Fruit fly (Drosophila melanogaster) whole organism, embryonic: ENCODE data around the gene Lim3.

Experiments used
- Abd-B ChIP-seq: fragments of 200-800 bp; sonication (Bioruptor generic); optimal IDR thresholded peaks from 2 replicates; lab custom pipeline; 2018; ENCODE audit warnings: missing biosample characterization, mild to moderate bottlenecking, missing genetic modification characterization, moderate library complexity
- CG10274 ChIP-seq: fragments of 200-800 bp; sonication (Bioruptor generic); optimal IDR thresholded peaks from 3 replicates; lab custom pipeline; 2017; ENCODE audit warnings: missing biosample characterization, mild to moderate bottlenecking, missing genetic modification characterization
- CG10959 ChIP-seq: fragments of 200-800 bp; sonication (Bioruptor generic); IDR thresholded peaks from 2 replicates; pipeline ENCODE4 v1.3.6; 2022; ENCODE audit warnings: missing biosample characterization, missing genetic modification characterization
- CG11723 ChIP-seq: fragments of 200-800 bp; sonication (Bioruptor generic); optimal IDR thresholded peaks from 2 replicates; lab custom pipeline; 2017; ENCODE audit warnings: missing biosample characterization, mild to moderate bottlenecking, missing genetic modification characterization
- CG12071 ChIP-seq: fragments of 200-800 bp; sonication (Bioruptor generic); optimal IDR thresholded peaks from 3 replicates; lab custom pipeline; 2018; ENCODE audit warnings: missing biosample characterization, mild to moderate bottlenecking, missing genetic modification characterization
- CG14441 ChIP-seq: fragments of 200-800 bp; sonication (Bioruptor generic); IDR thresholded peaks from 2 replicates; pipeline ENCODE4 v1.3.6; 2022; ENCODE audit warnings: missing biosample characterization, missing genetic modification characterization
- CG14965 ChIP-seq: fragments of 200-800 bp; sonication (Bioruptor generic); optimal IDR thresholded peaks from 2 replicates; lab custom pipeline; 2016; ENCODE audit warnings: missing biosample characterization, missing genetic modification characterization, borderline replicate concordance
- CG15011 ChIP-seq: fragments of 200-800 bp; sonication (Bioruptor generic); optimal IDR thresholded peaks from 3 replicates; lab custom pipeline; 2018; ENCODE audit warnings: missing biosample characterization, mild to moderate bottlenecking, missing genetic modification characterization
- CG15073 ChIP-seq: fragments of 200-800 bp; sonication (Bioruptor generic); optimal IDR thresholded peaks from 2 replicates; lab custom pipeline; 2016; ENCODE audit warnings: missing biosample characterization, missing genetic modification characterization
- CG1602 ChIP-seq: fragments of 200-800 bp; sonication (Bioruptor generic); optimal IDR thresholded peaks from 3 replicates; lab custom pipeline; 2016; ENCODE audit warnings: missing biosample characterization, missing genetic modification characterization
- CG1603 ChIP-seq: fragments of 200-800 bp; sonication (Bioruptor generic); optimal IDR thresholded peaks from 2 replicates; lab custom pipeline; 2019; ENCODE audit warnings: missing biosample characterization, mild to moderate bottlenecking, missing genetic modification characterization, moderate library complexity
- CG16779 ChIP-seq: fragments of 200-800 bp; sonication (Bioruptor generic); IDR thresholded peaks from 2 replicates; pipeline ENCODE4 v1.3.6; 2022; ENCODE audit warnings: missing biosample characterization, missing genetic modification characterization
- CG17385 ChIP-seq: fragments of 200-800 bp; sonication (Bioruptor generic); optimal IDR thresholded peaks from 3 replicates; lab custom pipeline; 2018; ENCODE audit warnings: missing biosample characterization, mild to moderate bottlenecking, missing genetic modification characterization
- CG2712 ChIP-seq: fragments of 200-800 bp; optimal IDR thresholded peaks from 3 replicates; lab custom pipeline; 2019; ENCODE audit warnings: missing biosample characterization, mild to moderate bottlenecking, missing genetic modification characterization, moderate library complexity
- CG2875 ChIP-seq: fragments of 200-800 bp; sonication (Bioruptor generic); optimal IDR thresholded peaks from 2 replicates; lab custom pipeline; 2017; ENCODE audit warnings: missing biosample characterization, mild to moderate bottlenecking, missing genetic modification characterization, missing genetic modification reagents
- CG33213 ChIP-seq: fragments of 200-800 bp; sonication (Bioruptor generic); optimal IDR thresholded peaks from 3 replicates; lab custom pipeline; 2016; ENCODE audit warnings: missing biosample characterization, missing genetic modification characterization
- CG42726 ChIP-seq: fragments of 200-800 bp; sonication (Bioruptor generic); IDR thresholded peaks from 2 replicates; pipeline ENCODE4 v1.3.6; 2022; ENCODE audit warnings: missing biosample characterization, missing genetic modification characterization; ENCODE audit not compliant: partially characterized antibody
- CG43689 ChIP-seq: fragments of 200-800 bp; sonication (Bioruptor generic); IDR thresholded peaks from 2 replicates; pipeline ENCODE4 v1.3.6; 2022; ENCODE audit warnings: missing biosample characterization, missing genetic modification characterization
- CG5180 ChIP-seq: fragments of 200-800 bp; sonication (Bioruptor generic); optimal IDR thresholded peaks from 3 replicates; lab custom pipeline; 2017; ENCODE audit warnings: missing biosample characterization, missing genetic modification characterization, mild to moderate bottlenecking, moderate library complexity, missing genetic modification reagents
- CG8089 ChIP-seq: fragments of 200-800 bp; sonication (Bioruptor generic); optimal IDR thresholded peaks from 3 replicates; lab custom pipeline; 2016; ENCODE audit warnings: missing biosample characterization, missing genetic modification characterization
- CG9437 ChIP-seq: fragments of 200-800 bp; sonication (Bioruptor generic); optimal IDR thresholded peaks from 2 replicates; lab custom pipeline; 2018; ENCODE audit warnings: missing biosample characterization, mild to moderate bottlenecking, missing genetic modification characterization
- CG9727 ChIP-seq: fragments of 200-800 bp; sonication (Bioruptor generic); optimal IDR thresholded peaks from 3 replicates; lab custom pipeline; 2017; ENCODE audit warnings: missing biosample characterization, mild to moderate bottlenecking, missing genetic modification characterization
- CTCF ChIP-seq: fragments of 200-800 bp; sonication (Bioruptor generic); optimal IDR thresholded peaks from 2 replicates; lab custom pipeline; 2017; ENCODE audit warnings: missing biosample characterization, mild to moderate bottlenecking, missing genetic modification characterization, moderate library complexity
- CoRest ChIP-seq: fragments of 200-800 bp; sonication (Bioruptor generic); optimal IDR thresholded peaks from 3 replicates; lab custom pipeline; 2018; ENCODE audit warnings: missing biosample characterization, mild to moderate bottlenecking, missing genetic modification characterization, moderate library complexity
- Doc2 ChIP-seq: fragments of 200-800 bp; sonication (Bioruptor generic); IDR thresholded peaks from 2 replicates; pipeline ENCODE4 v1.3.6; 2022; ENCODE audit warnings: missing biosample characterization, missing genetic modification characterization
- Fer1 ChIP-seq: fragments of 200-800 bp; sonication (Bioruptor generic); optimal IDR thresholded peaks from 2 replicates; lab custom pipeline; 2017; ENCODE audit warnings: missing biosample characterization, mild to moderate bottlenecking, missing genetic modification characterization
- Gsc ChIP-seq: fragments of 200-800 bp; sonication (Bioruptor generic); IDR thresholded peaks from 2 replicates; pipeline ENCODE4 v1.3.6; 2022; ENCODE audit warnings: missing biosample characterization, missing genetic modification characterization
- HLH4C ChIP-seq: fragments of 200-800 bp; sonication (Bioruptor generic); IDR thresholded peaks from 3 replicates; pipeline ENCODE4 v1.3.6; 2022; ENCODE audit warnings: missing biosample characterization, missing genetic modification characterization; ENCODE audit not compliant: partially characterized antibody
- Mrtf ChIP-seq: fragments of 200-800 bp; sonication (Bioruptor generic); IDR thresholded peaks from 3 replicates; pipeline ENCODE4 v1.3.6; 2022; ENCODE audit warnings: missing biosample characterization, missing genetic modification characterization
- NK7.1 ChIP-seq: fragments of 200-800 bp; sonication (Bioruptor generic); optimal IDR thresholded peaks from 3 replicates; lab custom pipeline; 2016; ENCODE audit warnings: missing biosample characterization, missing genetic modification characterization
- Neu2 ChIP-seq: fragments of 200-800 bp; sonication (Bioruptor generic); optimal IDR thresholded peaks from 3 replicates; lab custom pipeline; 2016; ENCODE audit warnings: missing biosample characterization, missing genetic modification characterization, borderline replicate concordance
- Pdp1 ChIP-seq, 2 experiments: fragments of 200-800 bp; sonication (Bioruptor generic); optimal IDR thresholded peaks; 3 replicates each; lab custom pipeline; 2016; ENCODE audit warnings: missing biosample characterization in 2 of 2, missing genetic modification characterization in 2 of 2, mild to moderate bottlenecking in 1 of 2, moderate library complexity in 1 of 2
- Ptx1 ChIP-seq: fragments of 200-800 bp; sonication (Bioruptor generic); IDR thresholded peaks from 2 replicates; pipeline ENCODE4 v1.3.6; 2022; ENCODE audit warnings: missing biosample characterization, missing genetic modification characterization
- al ChIP-seq: fragments of 200-800 bp; sonication (Bioruptor generic); IDR thresholded peaks from 2 replicates; pipeline ENCODE4 v1.3.6; 2022; ENCODE audit warnings: missing biosample characterization, missing genetic modification characterization
- cad ChIP-seq: fragments of >200 bp; optimal IDR thresholded peaks from 2 replicates; lab custom pipeline; 2017; ENCODE audit warnings: missing biosample characterization, missing genetic modification characterization
- cwo ChIP-seq: fragments of 200-800 bp; sonication (Bioruptor generic); optimal IDR thresholded peaks from 3 replicates; lab custom pipeline; 2017; ENCODE audit warnings: missing biosample characterization, missing genetic modification characterization, mild to moderate bottlenecking, moderate library complexity, missing genetic modification reagents
- dan ChIP-seq: fragments of 200-800 bp; sonication (Bioruptor generic); IDR thresholded peaks from 2 replicates; pipeline ENCODE4 v1.3.6; 2022; ENCODE audit warnings: missing biosample characterization, missing genetic modification characterization
- dmrt11E ChIP-seq: fragments of 200-800 bp; sonication (Bioruptor generic); optimal IDR thresholded peaks from 3 replicates; lab custom pipeline; 2018; ENCODE audit warnings: missing biosample characterization, mild to moderate bottlenecking, missing genetic modification characterization, moderate library complexity
- ewg ChIP-seq: fragments of 200-800 bp; sonication (Bioruptor generic); optimal IDR thresholded peaks from 3 replicates; lab custom pipeline; 2017; ENCODE audit warnings: mild to moderate bottlenecking, missing biosample characterization, missing genetic modification reagents, missing genetic modification characterization
- fd3F ChIP-seq: fragments of 200-800 bp; sonication (Bioruptor generic); optimal IDR thresholded peaks from 2 replicates; lab custom pipeline; 2018; ENCODE audit warnings: missing biosample characterization, mild to moderate bottlenecking, missing genetic modification characterization, moderate library complexity
- ind ChIP-seq: fragments of 200-800 bp; sonication (Bioruptor generic); optimal IDR thresholded peaks from 3 replicates; lab custom pipeline; 2016; ENCODE audit warnings: missing biosample characterization, missing genetic modification characterization
- inv ChIP-seq: fragments of 200-800 bp; sonication (Bioruptor generic); IDR thresholded peaks from 2 replicates; pipeline ENCODE4 v1.3.6; 2022; ENCODE audit warnings: missing biosample characterization, missing genetic modification characterization; ENCODE audit not compliant: partially characterized antibody
- nom ChIP-seq: fragments of 200-800 bp; sonication (Bioruptor generic); optimal IDR thresholded peaks from 2 replicates; lab custom pipeline; 2017; ENCODE audit warnings: missing biosample characterization, missing genetic modification characterization, mild to moderate bottlenecking, moderate library complexity, missing genetic modification reagents
- otp ChIP-seq: fragments of 200-800 bp; sonication (Bioruptor generic); IDR thresholded peaks from 3 replicates; pipeline ENCODE4, ENCODE4 v1.3.6; 2022; ENCODE audit warnings: missing biosample characterization, missing genetic modification characterization
- pfk ChIP-seq: fragments of 200-800 bp; sonication (Bioruptor generic); optimal IDR thresholded peaks from 2 replicates; lab custom pipeline; 2018; ENCODE audit warnings: missing biosample characterization, mild to moderate bottlenecking, missing genetic modification characterization, moderate library complexity
- pum ChIP-seq: fragments of 200-800 bp; sonication (Bioruptor generic); optimal IDR thresholded peaks from 2 replicates; lab custom pipeline; 2016; ENCODE audit warnings: missing biosample characterization, missing genetic modification characterization
- sima ChIP-seq: fragments of 200-800 bp; sonication (Bioruptor generic); optimal IDR thresholded peaks from 2 replicates; lab custom pipeline; 2016; ENCODE audit warnings: missing biosample characterization, missing genetic modification characterization
- tll ChIP-seq, 2 experiments: fragments of 200-800 bp in 1 of 2; fragments of >200 bp in 1 of 2; sonication (Bioruptor generic) in 1 of 2; optimal IDR thresholded peaks; 2 replicates each; lab custom pipeline; 2017 to 2019; ENCODE audit warnings: missing biosample characterization in 2 of 2, missing genetic modification characterization in 2 of 2, mild to moderate bottlenecking in 1 of 2, moderate library complexity in 1 of 2

The Lim3 gene

dm6 chr2L:19133465-19134365 is 25.5 kb upstream of the Lim3 start, which contains the start of gene brat (continued):
- TF ChIP-seq Ptx1 (GFP tag; lab: Robert Waterston, UW) (peak; percentile 45; the same call in 1 of the 2 replicates), NK7.1 (GFP tag; lab: Kevin White, UChicago) (peak; percentile 8), CG17385 (GFP tag; lab: Kevin White, UChicago) (peak; percentile 84), CG5180 (GFP tag; lab: Kevin White, UChicago) (no peak), CG10274 (no peak), cad (no peak), CTCF (no peak), sima (GFP tag; lab: Kevin White, UChicago) (no peak), dmrt11E (peak; percentile 53), CG2712 (peak; percentile 61), Abd-B (GFP tag; lab: Kevin White, UChicago) (peak; percentile 51), CG1603 (tag; lab: Kevin White, UChicago) (peak; percentile 57), fd3F (GFP tag; lab: Kevin White, UChicago) (peak; percentile 8), CG16779 (GFP tag; lab: Robert Waterston, UW) (no peak), CG15073 (GFP tag; lab: Kevin White, UChicago) (no peak), dan (no peak), HLH4C (peak; percentile 96), Neu2 (peak; percentile 6), CG12071 (GFP tag; lab: Kevin White, UChicago) (no peak), inv (GFP tag; lab: Robert Waterston, UW) (peak; percentile 86), CG33213 (GFP tag; lab: Kevin White, UChicago) (peak; percentile 47), tll (GFP tag; optimal IDR thresholded peaks at IDR 0.05; lab: Kevin White, UChicago) (peak in 1 of 2 experiments; percentile 36), CoRest (tag; lab: Kevin White, UChicago) (peak; percentile 75), pfk (GFP tag; lab: Kevin White, UChicago) (no peak), Pdp1 (GFP tag; optimal IDR thresholded peaks at IDR 0.05; lab: Kevin White, UChicago) (peak; percentile 50 to 53), CG10959 (no peak), Mrtf (GFP tag; lab: Robert Waterston, UW) (no peak), CG9437 (GFP tag; lab: Kevin White, UChicago) (peak; percentile 53), al (GFP tag; lab: Robert Waterston, UW) (no peak), ind (GFP tag; lab: Kevin White, UChicago) (peak; percentile 63), CG14965 (GFP tag; lab: Kevin White, UChicago) (no peak), CG43689 (no peak), CG15011 (no peak), CG8089 (peak; percentile 21), CG2875 (GFP tag; lab: Kevin White, UChicago) (no peak), ewg (GFP tag; lab: Kevin White, UChicago) (peak; percentile 3), pum (GFP tag; lab: Kevin White, UChicago) (peak; percentile 40), CG1602 (peak; percentile 38), cwo (GFP tag; lab: Kevin White, UChicago) (peak; percentile 69), nom (no peak), CG14441 (GFP tag; lab: Robert Waterston, UW) (no peak; the same call in 1 of the 2 replicates), CG42726 (0 out of 2 replicates have a peak, but pooled peaks have one; percentile 53), Doc2 (GFP tag; lab: Robert Waterston, UW) (no peak), Gsc (GFP tag; lab: Robert Waterston, UW) (no peak), CG11723 (GFP tag; lab: Kevin White, UChicago) (no peak), otp (no peak), CG9727 (GFP tag; lab: Kevin White, UChicago) (peak; percentile 58), Fer1 (GFP tag; lab: Kevin White, UChicago) (peak; percentile 25)
